Fruit fly (Drosophila melanogaster) whole organism, embryonic: Measurements from ENCODE around the gene CG31538.

Source experiments
- Abd-B ChIP-seq: fragments of 200-800 bp; sonication (Bioruptor generic); optimal IDR thresholded peaks from 2 replicates; lab custom pipeline; 2018; ENCODE audit warnings: missing biosample characterization, mild to moderate bottlenecking, missing genetic modification characterization, moderate library complexity
- Atf-2 ChIP-seq: fragments of 200-800 bp; sonication (Bioruptor generic); optimal IDR thresholded peaks from 2 replicates; lab custom pipeline; 2016; ENCODE audit warnings: missing biosample characterization, missing genetic modification characterization
- Atf6 ChIP-seq: fragments of 200-800 bp; sonication (Bioruptor generic); IDR thresholded peaks from 2 replicates; pipeline ENCODE4 v1.3.6; 2022; ENCODE audit warnings: missing biosample characterization, missing genetic modification characterization
- CG12299 ChIP-seq: fragments of 200-800 bp; sonication (Bioruptor generic); optimal IDR thresholded peaks from 2 replicates; lab custom pipeline; 2018; ENCODE audit warnings: missing biosample characterization, mild to moderate bottlenecking, missing genetic modification characterization
- CG12942 ChIP-seq: fragments of 200-800 bp; sonication (Bioruptor generic); optimal IDR thresholded peaks from 3 replicates; lab custom pipeline; 2016; ENCODE audit warnings: missing biosample characterization, missing genetic modification characterization
- CG13624 ChIP-seq: fragments of 200-800 bp; sonication (Bioruptor generic); optimal IDR thresholded peaks from 2 replicates; lab custom pipeline; 2016; ENCODE audit warnings: missing biosample characterization, missing genetic modification characterization
- CG15011 ChIP-seq: fragments of 200-800 bp; sonication (Bioruptor generic); optimal IDR thresholded peaks from 3 replicates; lab custom pipeline; 2018; ENCODE audit warnings: missing biosample characterization, mild to moderate bottlenecking, missing genetic modification characterization
- CG15073 ChIP-seq: fragments of 200-800 bp; sonication (Bioruptor generic); optimal IDR thresholded peaks from 2 replicates; lab custom pipeline; 2016; ENCODE audit warnings: missing biosample characterization, missing genetic modification characterization
- CG18599 ChIP-seq: fragments of 200-800 bp; sonication (Bioruptor generic); optimal IDR thresholded peaks from 3 replicates; lab custom pipeline; 2017; ENCODE audit warnings: missing biosample characterization, missing genetic modification characterization, mild to moderate bottlenecking, moderate library complexity, missing genetic modification reagents
- CG18619 ChIP-seq: fragments of 200-800 bp; sonication (Bioruptor generic); optimal IDR thresholded peaks from 3 replicates; lab custom pipeline; 2017; ENCODE audit warnings: missing biosample characterization, mild to moderate bottlenecking, missing genetic modification characterization
- CG2875 ChIP-seq: fragments of 200-800 bp; sonication (Bioruptor generic); optimal IDR thresholded peaks from 2 replicates; lab custom pipeline; 2017; ENCODE audit warnings: missing biosample characterization, mild to moderate bottlenecking, missing genetic modification characterization, missing genetic modification reagents
- CG33213 ChIP-seq: fragments of 200-800 bp; sonication (Bioruptor generic); optimal IDR thresholded peaks from 3 replicates; lab custom pipeline; 2016; ENCODE audit warnings: missing biosample characterization, missing genetic modification characterization
- CG33557 ChIP-seq: fragments of 200-800 bp; sonication (Bioruptor generic); optimal IDR thresholded peaks from 2 replicates; lab custom pipeline; 2019; ENCODE audit warnings: missing biosample characterization, mild to moderate bottlenecking, missing genetic modification characterization, moderate library complexity
- CG34376 ChIP-seq: fragments of 200-800 bp; sonication (Bioruptor generic); optimal IDR thresholded peaks from 2 replicates; lab custom pipeline; 2018; ENCODE audit warnings: missing biosample characterization, mild to moderate bottlenecking, missing genetic modification characterization
- CG3995 ChIP-seq: fragments of 200-800 bp; sonication (Bioruptor generic); optimal IDR thresholded peaks from 3 replicates; lab custom pipeline; 2016; ENCODE audit warnings: missing biosample characterization, missing genetic modification characterization
- CG4282 ChIP-seq: fragments of 200-800 bp; sonication (Bioruptor generic); optimal IDR thresholded peaks from 2 replicates; lab custom pipeline; 2016; ENCODE audit warnings: missing biosample characterization, missing genetic modification characterization
- CG5953 ChIP-seq: fragments of 200-800 bp; sonication (Bioruptor generic); IDR thresholded peaks from 2 replicates; pipeline ENCODE4 v1.3.6; 2022; ENCODE audit warnings: missing biosample characterization, missing genetic modification characterization
- CG7556 ChIP-seq: fragments of 200-800 bp; sonication (Bioruptor generic); optimal IDR thresholded peaks from 2 replicates; lab custom pipeline; 2017; ENCODE audit warnings: missing biosample characterization, mild to moderate bottlenecking, missing genetic modification characterization
- CG8924 ChIP-seq: fragments of 200-800 bp; optimal IDR thresholded peaks from 3 replicates; lab custom pipeline; 2019; ENCODE audit warnings: missing biosample characterization, mild to moderate bottlenecking, missing genetic modification characterization, moderate library complexity
- CG9797 ChIP-seq: fragments of 200-800 bp; sonication (Bioruptor generic); optimal IDR thresholded peaks from 3 replicates; lab custom pipeline; 2018; ENCODE audit warnings: missing biosample characterization, mild to moderate bottlenecking, missing genetic modification characterization
- CG9876 ChIP-seq: fragments of 200-800 bp; sonication (Bioruptor generic); optimal IDR thresholded peaks from 2 replicates; lab custom pipeline; 2016; ENCODE audit warnings: missing biosample characterization, missing genetic modification characterization
- D19A ChIP-seq: fragments of 200-800 bp; optimal IDR thresholded peaks from 3 replicates; lab custom pipeline; 2019; ENCODE audit warnings: missing biosample characterization, mild to moderate bottlenecking, missing genetic modification characterization, moderate library complexity
- Dad ChIP-seq: fragments of 200-800 bp; sonication (Bioruptor generic); optimal IDR thresholded peaks from 3 replicates; lab custom pipeline; 2016; ENCODE audit warnings: missing biosample characterization, missing genetic modification characterization
- Doc3 ChIP-seq: fragments of 200-800 bp; sonication (Bioruptor generic); IDR thresholded peaks from 3 replicates; pipeline ENCODE4 v1.3.6; 2022; ENCODE audit warnings: missing biosample characterization, missing genetic modification characterization; ENCODE audit not compliant: partially characterized antibody
- Hr3 ChIP-seq: fragments of 200-800 bp; sonication (Bioruptor generic); optimal IDR thresholded peaks from 3 replicates; lab custom pipeline; 2016; ENCODE audit warnings: missing biosample characterization, missing genetic modification characterization
- Stat92E ChIP-seq, 3 experiments: fragments of >200 bp in 2 of 3; fragments of 200-800 bp in 1 of 3; sonication (Bioruptor generic) in 1 of 3; optimal IDR thresholded peaks; 2 replicates each; lab custom pipeline; 2017 to 2019; ENCODE audit warnings: missing biosample characterization in 3 of 3, missing genetic modification characterization in 3 of 3, mild to moderate bottlenecking in 1 of 3, moderate library complexity in 1 of 3
- ash1 ChIP-seq: fragments of 200-800 bp; sonication (Bioruptor generic); optimal IDR thresholded peaks from 2 replicates; lab custom pipeline; 2018; ENCODE audit warnings: missing biosample characterization, mild to moderate bottlenecking, missing genetic modification characterization
- az2 ChIP-seq: fragments of 200-800 bp; sonication (Bioruptor generic); optimal IDR thresholded peaks from 3 replicates; lab custom pipeline; 2016; ENCODE audit warnings: missing biosample characterization, missing genetic modification characterization
- bbx ChIP-seq: fragments of 200-800 bp; sonication (Bioruptor generic); IDR thresholded peaks from 2 replicates; pipeline ENCODE4 v1.3.6; 2022; ENCODE audit warnings: missing biosample characterization, missing genetic modification characterization; ENCODE audit not compliant: partially characterized antibody
- bsh ChIP-seq, 2 experiments: fragments of 200-800 bp; sonication (Bioruptor generic); optimal IDR thresholded peaks; 2 replicates each; lab custom pipeline; 2017 to 2018; ENCODE audit warnings: mild to moderate bottlenecking in 2 of 2, missing biosample characterization in 2 of 2, missing genetic modification characterization in 2 of 2, moderate library complexity in 1 of 2
- cato ChIP-seq: fragments of 200-800 bp; sonication (Bioruptor generic); optimal IDR thresholded peaks from 2 replicates; lab custom pipeline; 2016; ENCODE audit warnings: missing biosample characterization, missing genetic modification characterization, borderline replicate concordance
- cg ChIP-seq: fragments of 200-800 bp; sonication (Bioruptor generic); optimal IDR thresholded peaks from 3 replicates; lab custom pipeline; 2019; ENCODE audit warnings: missing biosample characterization, mild to moderate bottlenecking, missing genetic modification characterization, moderate library complexity
- crol ChIP-seq: fragments of 200-800 bp; sonication (Bioruptor generic); IDR thresholded peaks from 2 replicates; pipeline ENCODE4 v1.3.6; 2022; ENCODE audit warnings: missing biosample characterization, missing genetic modification characterization
- disco-r ChIP-seq: fragments of 200-800 bp; sonication (Bioruptor generic); optimal IDR thresholded peaks from 2 replicates; lab custom pipeline; 2016; ENCODE audit warnings: missing biosample characterization, missing genetic modification characterization
- fd102C ChIP-seq: fragments of 200-800 bp; sonication (Bioruptor generic); optimal IDR thresholded peaks from 2 replicates; lab custom pipeline; 2018; ENCODE audit warnings: missing biosample characterization, mild to moderate bottlenecking, missing genetic modification characterization, moderate library complexity
- fd64A ChIP-seq: fragments of 200-800 bp; sonication (Bioruptor generic); optimal IDR thresholded peaks from 3 replicates; lab custom pipeline; 2018; ENCODE audit warnings: missing biosample characterization, mild to moderate bottlenecking, missing genetic modification characterization
- gt ChIP-seq: fragments of 200-800 bp; sonication (Bioruptor generic); IDR thresholded peaks from 2 replicates; pipeline ENCODE4 v1.3.6; 2022; ENCODE audit warnings: missing biosample characterization, missing genetic modification characterization
- ken ChIP-seq: fragments of 200-800 bp; sonication (Bioruptor generic); IDR thresholded peaks from 3 replicates; pipeline ENCODE4 v1.3.6; 2022; ENCODE audit warnings: missing biosample characterization, missing genetic modification characterization
- klu ChIP-seq: fragments of 200-800 bp; sonication (Bioruptor generic); IDR thresholded peaks from 2 replicates; pipeline ENCODE4 v1.3.6; 2022; ENCODE audit warnings: missing biosample characterization, missing genetic modification characterization
- stwl ChIP-seq: fragments of 200-800 bp; sonication (Bioruptor generic); optimal IDR thresholded peaks from 3 replicates; lab custom pipeline; 2018; ENCODE audit warnings: missing biosample characterization, mild to moderate bottlenecking, missing genetic modification characterization, moderate library complexity
- trh ChIP-seq: fragments of 200-800 bp; sonication (Bioruptor generic); optimal IDR thresholded peaks from 2 replicates; lab custom pipeline; 2016; ENCODE audit warnings: missing biosample characterization, missing genetic modification characterization
- tup ChIP-seq: fragments of 200-800 bp; sonication (Bioruptor generic); optimal IDR thresholded peaks from 2 replicates; lab custom pipeline; 2016; ENCODE audit warnings: missing biosample characterization, mild to moderate bottlenecking, missing genetic modification characterization, moderate library complexity
- vvl ChIP-seq: fragments of 200-800 bp; sonication (Bioruptor generic); IDR thresholded peaks from 2 replicates; pipeline ENCODE4 v1.3.6; 2022; ENCODE audit warnings: missing biosample characterization, missing genetic modification characterization
- yki ChIP-seq: fragments of >200 bp; optimal IDR thresholded peaks from 3 replicates; lab custom pipeline; 2018

Gene CG31538

dm6 chr3R:5286918-5287636 is 9.4 kb upstream of the CG31538 start (continued):
- TF ChIP-seq CG9876, result no peak
- no peak for TF ChIP-seq fd64A (GFP tag; lab: Kevin White, UChicago)
- TF ChIP-seq CG15073 (GFP tag; lab: Kevin White, UChicago), result peak; percentile 96

- TF ChIP-seq CG12299 (tag; lab: Kevin White, UChicago), result no peak
- TF ChIP-seq vvl (GFP tag; lab: Robert Waterston, UW), result peak; percentile 53; the same call in 1 of the 2 replicates
- peak; percentile 76 for TF ChIP-seq crol (GFP tag; lab: Robert Waterston, UW)
- no peak for TF ChIP-seq ash1 (GFP tag; lab: Kevin White, UChicago)
- TF ChIP-seq fd64A (GFP tag; lab: Kevin White, UChicago), result no peak
Observed at dm6 chr3R:5285937-5286336, 8.3 kb upstream of the CG31538 start.

dm6 chr3R:5283360-5283963 is 5.8 kb upstream of the CG31538 start:
- TF ChIP-seq trh, result peak; percentile 74
- TF ChIP-seq CG5953 (GFP tag; lab: Robert Waterston, UW), result peak; percentile 80
- peak; percentile 92 for TF ChIP-seq CG18619 (GFP tag; lab: Kevin White, UChicago)
- no peak for TF ChIP-seq crol (GFP tag; lab: Robert Waterston, UW)
- TF ChIP-seq klu, result peak; percentile 75
- peak; percentile 88 for TF ChIP-seq Atf-2 (GFP tag; lab: Kevin White, UChicago)
- no peak for TF ChIP-seq stwl
- peak; percentile 88 for TF ChIP-seq Dad (GFP tag; lab: Kevin White, UChicago)
- peak; percentile 84 for TF ChIP-seq Hr3 (GFP tag; lab: Kevin White, UChicago)
- peak; percentile 77 for TF ChIP-seq disco-r (GFP tag; lab: Kevin White, UChicago)
- no peak for TF ChIP-seq Doc3 (GFP tag; lab: Robert Waterston, UW)
- TF ChIP-seq CG15011, result peak; percentile 89
- TF ChIP-seq gt (GFP tag; lab: Robert Waterston, UW), result 0 out of 2 replicates have a peak, but pooled peaks have one; percentile 21
- peak; percentile 94 for TF ChIP-seq CG13624 (GFP tag; lab: Kevin White, UChicago)
- peak; percentile 86 for TF ChIP-seq D19A (tag; lab: Kevin White, UChicago)
- peak; percentile 70 for TF ChIP-seq tup (GFP tag; lab: Kevin White, UChicago)
- peak; percentile 85 for TF ChIP-seq CG2875 (GFP tag; lab: Kevin White, UChicago)
- TF ChIP-seq cg, result no peak
- peak; percentile 90 for TF ChIP-seq Atf6 (GFP tag; lab: Robert Waterston, UW)
- peak; percentile 91 for TF ChIP-seq Abd-B (GFP tag; lab: Kevin White, UChicago)
- TF ChIP-seq CG3995, result peak; percentile 65
- TF ChIP-seq CG34376 (GFP tag; lab: Kevin White, UChicago), result peak; percentile 94
- peak; percentile 87 for TF ChIP-seq az2
- peak; percentile 95 for TF ChIP-seq CG8924 (tag; lab: Kevin White, UChicago)
- peak; percentile 96 for TF ChIP-seq CG18599 (GFP tag; lab: Kevin White, UChicago)
- TF ChIP-seq bbx (GFP tag; lab: Robert Waterston, UW), result no peak
- TF ChIP-seq cato, result peak; percentile 55
- no peak for TF ChIP-seq fd102C (GFP tag; lab: Kevin White, UChicago)
- peak; percentile 87 for TF ChIP-seq CG33213 (GFP tag; lab: Kevin White, UChicago)
- TF ChIP-seq Stat92E (GFP tag; optimal IDR thresholded peaks at IDR 0.05; lab: Kevin White, UChicago), result peak in 1 of 3 experiments; percentile 10
- TF ChIP-seq CG9797, result no peak
- TF ChIP-seq CG4282, result peak; percentile 85
- no peak for TF ChIP-seq yki
- peak; percentile 96 for TF ChIP-seq CG7556 (GFP tag; lab: Kevin White, UChicago)
- peak; percentile 79 for TF ChIP-seq CG12942 (GFP tag; lab: Kevin White, UChicago)
- peak; percentile 82 for TF ChIP-seq ken (GFP tag; lab: Robert Waterston, UW)
- peak; percentile 74 to 91 for TF ChIP-seq bsh (GFP tag; optimal IDR thresholded peaks at IDR 0.05; lab: Kevin White, UChicago)
- TF ChIP-seq CG33557, result peak; percentile 39
